Worm (Caenorhabditis elegans) whole organism, L1 larva: Measurements from ENCODE around the gene kvs-4.

ENCODE experiments used
- C34B4.2 ChIP-seq: sonication (generic microtip); optimal IDR thresholded peaks from 2 replicates; lab custom pipeline; 2017; ENCODE audit warnings: mild to moderate bottlenecking, missing genetic modification characterization, missing compliant biosample characterization
- F16B12.6 ChIP-seq: fragments of 150-350 bp; optimal IDR thresholded peaks from 2 replicates; lab custom pipeline; 2014; ENCODE audit warnings: missing biosample characterization, missing genetic modification characterization
- aha-1 ChIP-seq: fragments of 150-350 bp; optimal IDR thresholded peaks from 2 replicates; lab custom pipeline; 2014; ENCODE audit warnings: missing biosample characterization, missing genetic modification characterization
- aly-2 ChIP-seq: fragments of 150-350 bp; optimal IDR thresholded peaks from 2 replicates; lab custom pipeline; 2014; ENCODE audit warnings: missing biosample characterization, missing genetic modification characterization
- ama-1 ChIP-seq: fragments of 150-350 bp; optimal IDR thresholded peaks from 2 replicates; lab custom pipeline; 2014
- blmp-1 ChIP-seq: fragments of 150-350 bp; optimal IDR thresholded peaks from 2 replicates; lab custom pipeline; 2014; ENCODE audit warnings: missing biosample characterization, missing genetic modification characterization
- ceh-8 ChIP-seq: fragments of 200-800 bp; sonication (Bioruptor generic); optimal IDR thresholded peaks from 2 replicates; lab custom pipeline; 2018; ENCODE audit warnings: mild to moderate bottlenecking, missing genetic modification characterization, moderate library complexity, missing compliant biosample characterization
- ceh-82 ChIP-seq, 3 experiments: fragments of 150-350 bp in 1 of 3; sonication (generic microtip) in 2 of 3; optimal IDR thresholded peaks; 2 replicates each; lab custom pipeline; 2014 to 2017; ENCODE audit warnings: missing biosample characterization in 3 of 3, missing genetic modification characterization in 3 of 3
- ces-1 ChIP-seq: fragments of 150-350 bp; optimal IDR thresholded peaks from 2 replicates; lab custom pipeline; 2014; ENCODE audit warnings: missing biosample characterization, missing genetic modification reagents, missing genetic modification characterization
- dpl-1 ChIP-seq, 3 experiments: fragments of 150-350 bp in 2 of 3; sonication (generic microtip) in 1 of 3; optimal IDR thresholded peaks; 2 replicates each; lab custom pipeline; 2014 to 2017; ENCODE audit warnings: missing biosample characterization in 3 of 3, missing genetic modification characterization in 3 of 3, missing genetic modification reagents in 3 of 3
- efl-1 ChIP-seq, 4 experiments: fragments of 150-350 bp; optimal IDR thresholded peaks in 3 of 4; peaks in 1 of 4; 1 replicate in 1 of 4; 2 replicates in 3 of 4; lab custom pipeline; 2014; ENCODE audit warnings: missing biosample characterization in 2 of 4, missing genetic modification characterization in 2 of 4, missing genetic modification reagents in 2 of 4
- efl-3 ChIP-seq: fragments of 200-800 bp; sonication (Bioruptor generic); optimal IDR thresholded peaks from 2 replicates; lab custom pipeline; 2018; ENCODE audit warnings: mild to moderate bottlenecking, missing genetic modification characterization, missing compliant biosample characterization
- egl-13 ChIP-seq: sonication (generic microtip); optimal IDR thresholded peaks from 2 replicates; lab custom pipeline; 2016; ENCODE audit warnings: missing genotype, missing genetic modification reagents, missing genetic modification characterization, missing compliant biosample characterization
- egl-27 ChIP-seq, 2 experiments: fragments of 150-350 bp in 1 of 2; sonication (generic microtip); optimal IDR thresholded peaks; 3 replicates each; lab custom pipeline; 2017 to 2018; ENCODE audit warnings: missing biosample characterization in 2 of 2, missing genetic modification characterization in 2 of 2, missing genetic modification reagents in 2 of 2
- elt-3 ChIP-seq, 6 experiments: fragments of 150-350 bp in 1 of 6; sonication (generic microtip); optimal IDR thresholded peaks; 2 replicates each; lab custom pipeline; 2017 to 2018; ENCODE audit warnings: missing biosample characterization in 6 of 6, missing genetic modification characterization in 6 of 6, inconsistent platforms in 1 of 6
- ets-5 ChIP-seq: fragments of 200-800 bp; sonication (Bioruptor generic); IDR thresholded peaks from 2 replicates; pipeline ENCODE4 v1.3.6; 2022; ENCODE audit warnings: missing genetic modification characterization, missing compliant biosample characterization
- hlh-17 ChIP-seq: fragments of 200-800 bp; sonication (Bioruptor generic); optimal IDR thresholded peaks from 2 replicates; lab custom pipeline; 2018; ENCODE audit warnings: missing genetic modification characterization, mild to moderate bottlenecking, missing compliant biosample characterization, moderate library complexity, borderline replicate concordance
- hlh-4 ChIP-seq: sonication (generic microtip); optimal IDR thresholded peaks from 2 replicates; lab custom pipeline; 2016; ENCODE audit warnings: mild to moderate bottlenecking, missing genetic modification characterization, missing compliant biosample characterization
- irx-1 ChIP-seq: sonication (generic microtip); optimal IDR thresholded peaks from 2 replicates; lab custom pipeline; 2016; ENCODE audit warnings: missing genetic modification characterization, missing compliant biosample characterization
- jun-1 ChIP-seq: fragments of 150-350 bp; optimal IDR thresholded peaks from 2 replicates; lab custom pipeline; 2014; ENCODE audit warnings: missing biosample characterization, missing genetic modification reagents, missing genetic modification characterization
- lin-13 ChIP-seq: fragments of 150-350 bp; optimal IDR thresholded peaks from 2 replicates; lab custom pipeline; 2014; ENCODE audit warnings: missing biosample characterization, missing genetic modification reagents, missing genetic modification characterization
- lin-15B ChIP-seq: fragments of 150-350 bp; sonication (generic microtip); optimal IDR thresholded peaks from 3 replicates; lab custom pipeline; 2014; ENCODE audit warnings: missing biosample characterization, missing genetic modification characterization
- mab-9 ChIP-seq: fragments of 200-800 bp; sonication (Bioruptor generic); IDR thresholded peaks from 2 replicates; pipeline ENCODE4 v1.3.6; 2022; ENCODE audit warnings: missing genetic modification reagents, missing genetic modification characterization, missing compliant biosample characterization
- nhr-11 ChIP-seq: fragments of 150-350 bp; optimal IDR thresholded peaks from 2 replicates; lab custom pipeline; 2014; ENCODE audit warnings: missing biosample characterization, missing genetic modification characterization
- nhr-12 ChIP-seq: sonication (generic microtip); optimal IDR thresholded peaks from 2 replicates; lab custom pipeline; 2017; ENCODE audit warnings: missing biosample characterization, missing genetic modification characterization
- nhr-19 ChIP-seq: fragments of 200-800 bp; sonication (Bioruptor generic); conservative IDR thresholded peaks from 2 replicates; pipeline ENCODE4 v1.3.6; 2022; ENCODE audit warnings: missing genetic modification characterization, missing compliant biosample characterization
- nhr-47 ChIP-seq: sonication (generic microtip); optimal IDR thresholded peaks from 2 replicates; lab custom pipeline; 2016; ENCODE audit warnings: mild to moderate bottlenecking, missing genetic modification characterization, moderate library complexity, missing compliant biosample characterization
- nhr-76 ChIP-seq: sonication (generic microtip); optimal IDR thresholded peaks from 2 replicates; lab custom pipeline; 2017; ENCODE audit warnings: missing biosample characterization, missing genetic modification characterization
- nhr-77 ChIP-seq: fragments of 150-350 bp; optimal IDR thresholded peaks from 2 replicates; lab custom pipeline; 2014; ENCODE audit warnings: missing biosample characterization, missing genetic modification characterization
- nhr-85 ChIP-seq: sonication (generic microtip); peaks from one replicate; lab custom pipeline; 2016; ENCODE audit warnings: missing genetic modification characterization, inconsistent platforms, missing compliant biosample characterization
- nhr-90 ChIP-seq: sonication (generic microtip); optimal IDR thresholded peaks from 2 replicates; lab custom pipeline; 2016; ENCODE audit warnings: mild to moderate bottlenecking, missing genetic modification characterization, missing compliant biosample characterization; ENCODE audit not compliant: poor library complexity
- pag-3 ChIP-seq: sonication (generic microtip); optimal IDR thresholded peaks from 2 replicates; lab custom pipeline; 2017; ENCODE audit warnings: missing genetic modification characterization, mild to moderate bottlenecking, missing compliant biosample characterization, antibody characterized with exemption, borderline replicate concordance; ENCODE audit not compliant: insufficient read depth
- pqm-1 ChIP-seq: sonication (generic microtip); optimal IDR thresholded peaks from 3 replicates; lab custom pipeline; 2017; ENCODE audit warnings: missing biosample characterization, missing genetic modification characterization
- snu-23 ChIP-seq: sonication (generic microtip); optimal IDR thresholded peaks from 2 replicates; lab custom pipeline; 2016; ENCODE audit warnings: missing genetic modification characterization, missing compliant biosample characterization
- sox-4 ChIP-seq: sonication (generic microtip); optimal IDR thresholded peaks from 2 replicates; lab custom pipeline; 2016; ENCODE audit warnings: missing genetic modification characterization, missing compliant biosample characterization
- sup-37 ChIP-seq: fragments of 200-800 bp; sonication (Bioruptor generic); optimal IDR thresholded peaks from 2 replicates; lab custom pipeline; 2018; ENCODE audit warnings: mild to moderate bottlenecking, missing genetic modification characterization, missing compliant biosample characterization
- swsn-7 ChIP-seq: sonication (generic microtip); optimal IDR thresholded peaks from 2 replicates; lab custom pipeline; 2016; ENCODE audit warnings: missing genetic modification characterization, missing compliant biosample characterization
- tlp-1 ChIP-seq: fragments of 150-350 bp; optimal IDR thresholded peaks from 2 replicates; lab custom pipeline; 2014; ENCODE audit warnings: missing biosample characterization, missing genetic modification characterization
- unc-30 ChIP-seq: sonication (generic microtip); optimal IDR thresholded peaks from 2 replicates; lab custom pipeline; 2017; ENCODE audit warnings: missing biosample characterization, missing genetic modification characterization
- unc-86 ChIP-seq: sonication (generic microtip); optimal IDR thresholded peaks from 2 replicates; lab custom pipeline; 2016; ENCODE audit warnings: missing genetic modification characterization, missing compliant biosample characterization
- unc-98 ChIP-seq: fragments of 200-800 bp; sonication (Bioruptor generic); IDR thresholded peaks from 2 replicates; pipeline ENCODE4 v1.3.6; 2022; ENCODE audit warnings: missing genetic modification characterization, missing compliant biosample characterization
- vab-15 ChIP-seq: sonication (generic microtip); optimal IDR thresholded peaks from 2 replicates; lab custom pipeline; 2017; ENCODE audit warnings: missing genotype, mild to moderate bottlenecking, missing genetic modification characterization, missing compliant biosample characterization
- ztf-4 ChIP-seq: fragments of 150-350 bp; optimal IDR thresholded peaks from 2 replicates; lab custom pipeline; 2014; ENCODE audit warnings: missing biosample characterization, missing genetic modification characterization

kvs-4 gene

DNA sequence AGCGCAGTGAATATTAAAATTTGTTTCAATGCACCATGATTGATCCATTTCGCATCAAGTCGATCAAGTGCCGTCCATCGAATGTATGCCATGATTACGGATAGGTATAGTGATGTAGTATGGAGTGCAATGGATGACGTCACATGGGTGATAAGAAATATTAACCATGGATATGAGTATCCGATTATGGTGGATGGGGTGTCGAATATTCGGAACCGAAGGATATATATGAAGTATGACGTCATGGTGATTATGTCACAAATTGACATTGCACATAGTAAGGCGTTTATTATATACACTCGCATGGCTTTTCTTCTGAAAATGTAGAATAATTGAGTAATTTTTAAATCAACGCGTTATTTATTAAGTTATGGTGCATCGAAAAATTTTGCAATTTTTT, 18.3 kb upstream of the kvs-4 start:
- TF ChIP-seq ceh-8 (GFP tag; lab: Kevin White, UChicago) (no peak), F16B12.6 (tag; lab: Kevin White, UChicago) (no peak), nhr-76 (tag; lab: Kevin White, UChicago) (no peak), sup-37 (GFP tag; lab: Kevin White, UChicago) (no peak), ceh-82 (tag; optimal IDR thresholded peaks at IDR 0.05; lab: Kevin White, UChicago) (no peak), aly-2 (tag; lab: Kevin White, UChicago) (no peak), snu-23 (GFP tag; lab: Kevin White, UChicago) (no peak), nhr-19 (GFP tag; lab: Robert Waterston, UW) (no peak), jun-1 (tag; lab: Kevin White, UChicago) (no peak), unc-98 (no peak), nhr-11 (tag; lab: Kevin White, UChicago) (no peak), nhr-90 (tag; lab: Kevin White, UChicago) (no peak), unc-30 (tag; lab: Kevin White, UChicago) (no peak), elt-3 (tag; optimal IDR thresholded peaks at IDR 0.05; lab: Kevin White, UChicago) (no peak), blmp-1 (tag; lab: Kevin White, UChicago) (no peak), nhr-47 (tag; lab: Kevin White, UChicago) (no peak), ama-1 (lab: Kevin White, UChicago) (no peak)

DNA sequence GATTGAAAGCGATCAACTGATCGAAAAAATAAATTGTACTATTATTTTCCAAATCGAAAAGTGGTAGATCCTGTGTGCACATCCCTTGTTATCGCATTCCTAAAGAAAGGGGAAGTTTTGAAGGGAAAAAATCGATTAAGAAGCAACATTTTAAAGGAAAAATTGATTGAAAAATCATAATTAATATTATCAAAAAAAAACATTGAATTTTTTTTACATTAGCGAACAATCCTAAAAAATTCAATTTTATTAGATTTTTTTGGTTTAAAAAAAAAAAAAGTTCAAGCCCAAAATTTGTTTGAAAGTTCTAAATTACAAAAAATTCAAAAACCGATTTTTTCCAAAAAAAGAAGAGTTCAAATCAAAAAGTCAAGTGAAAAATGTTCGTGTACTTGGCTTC, 17.2 kb upstream of the kvs-4 start, which contains the start of gene dmsr-5:
Gene dmsr-5, minus strand, starts transcription at position 101 of the 400 bp plus-strand sequence.
- TF ChIP-seq mab-9 (GFP tag; lab: Robert Waterston, UW) (no peak), egl-27 (tag; optimal IDR thresholded peaks at IDR 0.05; lab: Kevin White, UChicago) (no peak), efl-1 (optimal IDR thresholded peaks at IDR 0.05; lab: Kevin White, UChicago) (no peak), efl-1 (GFP tag; optimal IDR thresholded peaks at IDR 0.05 in 1 of 2; lab: Kevin White, UChicago) (no peak), nhr-12 (no peak), sox-4 (tag; lab: Kevin White, UChicago) (no peak), tlp-1 (tag; lab: Kevin White, UChicago) (no peak), ztf-4 (tag; lab: Kevin White, UChicago) (no peak), dpl-1 (GFP tag; optimal IDR thresholded peaks at IDR 0.05; lab: Kevin White, UChicago) (no peak)

DNA sequence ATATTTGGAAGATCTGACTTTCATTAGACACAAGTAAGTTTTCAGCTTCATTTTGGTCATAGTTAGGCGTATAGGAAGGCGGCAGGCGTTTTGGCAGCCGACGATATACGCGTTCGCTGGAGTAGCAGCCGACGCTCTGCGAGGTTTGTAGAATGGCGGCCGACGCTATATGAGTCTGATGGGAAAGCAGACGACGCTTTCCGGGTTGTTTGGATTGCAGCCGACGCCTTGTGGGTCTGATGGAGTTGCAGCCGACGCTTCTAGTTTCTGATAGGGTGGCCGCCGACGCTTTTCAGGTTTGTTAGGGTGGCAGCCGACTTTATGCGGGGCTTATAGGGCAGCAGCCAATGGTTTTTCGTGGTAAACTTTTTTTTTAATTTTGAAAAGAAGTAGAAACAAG, 9.6 kb upstream of the kvs-4 start:
- TF ChIP-seq nhr-85 (tag; lab: Kevin White, UChicago) (peak; percentile 1), jun-1 (tag; lab: Kevin White, UChicago) (no peak), pqm-1 (tag; lab: Kevin White, UChicago) (no peak)

DNA sequence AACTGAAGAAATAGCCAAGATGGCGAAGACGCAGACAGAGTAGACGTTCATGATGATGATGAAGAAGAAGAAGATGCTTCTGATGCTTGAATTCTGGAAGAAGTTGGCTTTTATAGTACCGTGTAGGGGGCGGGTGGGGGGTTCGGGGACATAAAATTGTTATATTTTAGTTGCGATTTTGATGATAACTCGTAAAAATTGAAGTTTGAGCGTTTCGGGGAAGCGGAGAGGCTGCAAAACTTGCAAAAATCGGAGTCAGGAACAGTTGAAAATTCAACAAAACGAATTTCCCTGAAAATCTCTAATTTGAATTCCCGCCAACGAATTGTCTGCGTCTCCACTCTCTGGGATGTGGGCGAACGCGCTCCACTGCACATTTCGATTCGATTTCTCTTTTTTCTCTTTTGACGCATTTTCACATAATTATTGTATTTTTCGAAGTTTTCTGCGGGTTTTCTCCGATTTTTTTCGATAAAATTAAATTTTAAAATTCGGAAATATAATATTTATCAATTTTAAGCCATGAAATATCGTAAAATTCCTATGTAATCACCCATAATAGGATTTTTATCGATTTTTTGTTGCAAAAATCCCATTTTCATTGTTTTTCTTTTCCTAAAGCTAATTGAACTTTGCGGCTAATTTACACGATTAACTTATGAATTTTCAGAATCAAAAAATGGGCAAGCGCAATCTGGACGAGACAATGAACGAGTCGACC, 4.7 kb upstream of the kvs-4 start, which contains the start of the genes fipr-17 and Y48A6B.3:
Gene fipr-17, minus strand, starts transcription at position 51 of the 721 bp plus-strand sequence.
Gene Y48A6B.3, plus strand, starts transcription at position 671 of the 721 bp plus-strand sequence.
- TF ChIP-seq tlp-1 (tag; lab: Kevin White, UChicago) (no peak), snu-23 (GFP tag; lab: Kevin White, UChicago) (peak; percentile 90), dpl-1 (GFP tag; optimal IDR thresholded peaks at IDR 0.05; lab: Kevin White, UChicago) (peak; percentile 99), vab-15 (peak; percentile 75), ceh-8 (GFP tag; lab: Kevin White, UChicago) (peak; percentile 36), aha-1 (peak; percentile 58), hlh-4 (tag; lab: Kevin White, UChicago) (no peak), hlh-17 (GFP tag; lab: Kevin White, UChicago) (no peak), C34B4.2 (tag; lab: Kevin White, UChicago) (no peak), nhr-19 (GFP tag; lab: Robert Waterston, UW) (peak; percentile 83), lin-13 (GFP tag; lab: Kevin White, UChicago) (peak; percentile 86), mab-9 (GFP tag; lab: Robert Waterston, UW) (no peak), nhr-47 (tag; lab: Kevin White, UChicago) (peak; percentile 89), nhr-12 (no peak), egl-13 (tag; lab: Kevin White, UChicago) (peak; percentile 65), ceh-82 (tag; optimal IDR thresholded peaks at IDR 0.05; lab: Kevin White, UChicago) (peak; percentile 83 to 97 (median 83)), nhr-77 (peak; percentile 78), ets-5 (no peak), nhr-85 (tag; lab: Kevin White, UChicago) (peak; percentile 87), efl-3 (GFP tag; lab: Kevin White, UChicago) (no peak), sup-37 (GFP tag; lab: Kevin White, UChicago) (no peak), ces-1 (GFP tag; lab: Kevin White, UChicago) (no peak), nhr-11 (tag; lab: Kevin White, UChicago) (no peak), swsn-7 (tag; lab: Kevin White, UChicago) (peak; percentile 79), irx-1 (tag; lab: Kevin White, UChicago) (peak; percentile 72), unc-86 (tag; lab: Kevin White, UChicago) (peak; percentile 80), lin-15B (tag; lab: Kevin White, UChicago) (peak; percentile 95), pag-3 (tag; lab: Kevin White, UChicago) (no peak)
